Fruit fly (Drosophila melanogaster): Measurements from ENCODE around the gene CG12071.

Gene CG12071

DNA sequence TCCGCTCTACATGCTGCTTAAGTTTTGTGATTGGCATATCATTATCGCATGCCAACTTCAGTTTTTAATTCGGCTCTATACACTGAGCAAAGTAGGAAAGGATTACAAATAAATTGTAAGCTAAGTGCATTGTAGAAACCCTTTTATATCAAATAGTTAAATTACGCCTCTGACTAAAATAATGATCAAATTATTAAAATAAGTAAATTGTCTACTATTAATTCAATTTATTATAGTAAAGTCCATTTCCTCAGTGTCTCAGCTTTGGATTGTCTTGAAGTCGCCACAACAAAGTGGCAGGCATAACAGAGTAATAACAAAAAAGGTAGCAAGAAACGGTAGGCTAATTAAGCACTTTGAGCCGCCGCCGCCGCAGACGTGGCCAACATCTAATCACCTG lies 18.4 kb downstream of the CG12071 start (continued):
- TF ChIP-seq Oli (tag; optimal IDR thresholded peaks at IDR 0.05) (peak; percentile 1), CG7839 (tag; optimal IDR thresholded peaks at IDR 0.05) (peak; percentile 37), CG2678 (tag; optimal IDR thresholded peaks at IDR 0.05) (peak; percentile 25), CG10654 (GFP tag; optimal IDR thresholded peaks at IDR 0.05) (no peak), phol (tag; optimal IDR thresholded peaks at IDR 0.05) (no peak), CG4282 (GFP tag; optimal IDR thresholded peaks at IDR 0.05) (no peak), grau (tag; optimal IDR thresholded peaks at IDR 0.05) (peak; percentile 28), en (GFP tag; optimal IDR thresholded peaks at IDR 0.05) (no peak), bsh (GFP tag; optimal IDR thresholded peaks at IDR 0.05) (peak in 1 of 2 experiments; percentile 6), CG4854 (GFP tag; optimal IDR thresholded peaks at IDR 0.05) (no peak), CkIIα-i1 (GFP tag; IDR thresholded peaks at IDR 0.05) (no peak), CHES-1-like (GFP tag; optimal IDR thresholded peaks at IDR 0.05) (no peak), dmrt11E (tag; optimal IDR thresholded peaks at IDR 0.05) (peak; percentile 46), CG30020 (tag; optimal IDR thresholded peaks at IDR 0.05) (no peak), knrl (GFP tag; IDR thresholded peaks at IDR 0.05; ENCODE audit: partially characterized antibody) (no peak), CG16813 (GFP tag; IDR thresholded peaks at IDR 0.05; ENCODE audit: partially characterized antibody) (no peak), CG31224 (GFP tag; IDR thresholded peaks at IDR 0.05) (no peak), toy (GFP tag; IDR thresholded peaks at IDR 0.05) (no peak), CG8765 (GFP tag; IDR thresholded peaks at IDR 0.05) (no peak), MESR4 (GFP tag; optimal IDR thresholded peaks at IDR 0.05) (no peak), CG1603 (tag; optimal IDR thresholded peaks at IDR 0.05) (peak; percentile 6), CG32532 (GFP tag; IDR thresholded peaks at IDR 0.05) (0 out of 2 replicates have a peak, but pooled peaks have one; percentile 34), row (GFP tag; IDR thresholded peaks at IDR 0.05) (peak; percentile 56; the same call in 2 of the 3 replicates), Dek (tag; optimal IDR thresholded peaks at IDR 0.05) (peak; percentile 3), D (optimal IDR thresholded peaks at IDR 0.05) (no peak), D (GFP tag; optimal IDR thresholded peaks at IDR 0.05) (no peak), gcm2 (GFP tag; optimal IDR thresholded peaks at IDR 0.05) (no peak), CG2120 (GFP tag; optimal IDR thresholded peaks at IDR 0.05) (peak; percentile 22), run (tag; optimal IDR thresholded peaks at IDR 0.05) (no peak), Med (GFP tag) (peak; percentile 35), CG10267 (tag; optimal IDR thresholded peaks at IDR 0.05) (no peak), grn (GFP tag; optimal IDR thresholded peaks at IDR 0.05) (no peak), Hr51 (GFP tag; optimal IDR thresholded peaks at IDR 0.05) (peak in 1 of 2 experiments; percentile 24), Mrtf (GFP tag; IDR thresholded peaks at IDR 0.05) (0 out of 3 replicates have a peak, but pooled peaks have one; percentile 13), CG33557 (GFP tag; optimal IDR thresholded peaks at IDR 0.05) (no peak), lov (optimal IDR thresholded peaks at IDR 0.05) (no peak), lov (GFP tag; IDR thresholded peaks at IDR 0.05) (no peak), lab (GFP tag; optimal IDR thresholded peaks at IDR 0.05) (peak; percentile 16), CG9932 (GFP tag; IDR thresholded peaks at IDR 0.05) (no peak), CG2712 (tag; optimal IDR thresholded peaks at IDR 0.05) (peak; percentile 9), Bdp1 (GFP tag; optimal IDR thresholded peaks at IDR 0.05) (no peak), Tbp (GFP tag; optimal IDR thresholded peaks at IDR 0.05) (no peak), CG2116 (GFP tag; optimal IDR thresholded peaks at IDR 0.05) (no peak), CG12391 (tag; optimal IDR thresholded peaks at IDR 0.05) (peak; percentile 34), Aef1 (GFP tag; IDR thresholded peaks at IDR 0.05) (0 out of 3 replicates have a peak, but pooled peaks have one; percentile 10), HLHmδ (GFP tag; optimal IDR thresholded peaks at IDR 0.05) (no peak), Deaf1 (tag; optimal IDR thresholded peaks at IDR 0.05) (no peak), org-1 (GFP tag; optimal IDR thresholded peaks at IDR 0.05) (no peak), CG10366 (GFP tag; IDR thresholded peaks at IDR 0.05) (peak; percentile 15; the same call in 1 of the 2 replicates), repo (GFP tag; optimal IDR thresholded peaks at IDR 0.05) (no peak), jing (GFP tag; optimal IDR thresholded peaks at IDR 0.05) (no peak)
